Worm (Caenorhabditis elegans) whole organism, young adult: ENCODE data around the gene C14A4.7.

Experiments
- T26A5.8 ChIP-seq: sonication (generic microtip); optimal IDR thresholded peaks from 2 replicates; lab custom pipeline; 2016; ENCODE audit warnings: missing genetic modification characterization, missing compliant biosample characterization
- attf-5 ChIP-seq: fragments of 200-800 bp; sonication (Bioruptor generic); optimal IDR thresholded peaks from 2 replicates; lab custom pipeline; 2018; ENCODE audit warnings: mild to moderate bottlenecking, missing genetic modification characterization, missing compliant biosample characterization
- fkh-3 ChIP-seq: sonication (generic microtip); optimal IDR thresholded peaks from 2 replicates; lab custom pipeline; 2016; ENCODE audit warnings: mild to moderate bottlenecking, missing genetic modification characterization, missing compliant biosample characterization
- nfya-1 ChIP-seq: sonication (generic microtip); optimal IDR thresholded peaks from 2 replicates; lab custom pipeline; 2017; ENCODE audit warnings: antibody characterized with exemption, missing compliant biosample characterization, missing genetic modification characterization, borderline replicate concordance; ENCODE audit not compliant: insufficient read depth
- nhr-179 ChIP-seq: sonication (generic microtip); optimal IDR thresholded peaks from 2 replicates; lab custom pipeline; 2016; ENCODE audit warnings: mild to moderate bottlenecking, missing genetic modification characterization, missing compliant biosample characterization
- snpc-4 ChIP-seq, 5 experiments: fragments of 150-350 bp in 1 of 5; sonication (generic microtip) in 4 of 5; optimal IDR thresholded peaks; 2 replicates each; lab custom pipeline; 2014 to 2018; ENCODE audit warnings: missing genetic modification characterization in 5 of 5, missing biosample characterization in 3 of 5, antibody characterized with exemption in 2 of 5, mild to moderate bottlenecking in 2 of 5, missing compliant biosample characterization in 2 of 5, missing genotype in 2 of 5, moderate library complexity in 2 of 5, missing genetic modification reagents in 1 of 5
- tbp1 ChIP-seq: fragments of 200-800 bp; sonication (Bioruptor generic); optimal IDR thresholded peaks from 2 replicates; lab custom pipeline; 2018; ENCODE audit warnings: mild to moderate bottlenecking, missing genetic modification characterization, missing compliant biosample characterization
- ztf-6 ChIP-seq: fragments of 200-800 bp; sonication (Bioruptor generic); IDR thresholded peaks from 2 replicates; pipeline ENCODE4 v1.3.6; 2022; ENCODE audit warnings: missing genetic modification reagents, missing genetic modification characterization, missing compliant biosample characterization

ce11 chrII:10627086-10627485 is 30.7 kb upstream of the C14A4.7 start:
- TF ChIP-seq tbp1 (no peak), nhr-179 (tag; lab: Kevin White, UChicago) (no peak), snpc-4 (GFP tag; optimal IDR thresholded peaks at IDR 0.05; lab: Kevin White, UChicago) (no peak), snpc-4 (tag; optimal IDR thresholded peaks at IDR 0.05; lab: Kevin White, UChicago) (no peak), attf-5 (no peak), ztf-6 (GFP tag; lab: Robert Waterston, UW) (no peak), T26A5.8 (no peak), nfya-1 (tag; lab: Kevin White, UChicago) (no peak), fkh-3 (no peak)
